Fruit fly (Drosophila melanogaster) whole organism, embryonic: ENCODE measurements around the gene Cip4.
A peak's percentile ranks its signal among the peaks of the same experiment; 100 is the strongest.

Experiments used
- CG12299 ChIP-seq: fragments of 200-800 bp; sonication (Bioruptor generic); optimal IDR thresholded peaks from 2 replicates; lab custom pipeline; 2018; ENCODE audit warnings: missing biosample characterization, mild to moderate bottlenecking, missing genetic modification characterization
- CG12769 ChIP-seq: fragments of 200-800 bp; sonication (Bioruptor generic); optimal IDR thresholded peaks from 2 replicates; lab custom pipeline; 2019; ENCODE audit warnings: missing biosample characterization, mild to moderate bottlenecking, missing genetic modification characterization, moderate library complexity
- CG12942 ChIP-seq: fragments of 200-800 bp; sonication (Bioruptor generic); optimal IDR thresholded peaks from 3 replicates; lab custom pipeline; 2016; ENCODE audit warnings: missing biosample characterization, missing genetic modification characterization
- CG13424 ChIP-seq: fragments of 200-800 bp; sonication (Bioruptor generic); optimal IDR thresholded peaks from 2 replicates; lab custom pipeline; 2019; ENCODE audit warnings: missing biosample characterization, mild to moderate bottlenecking, missing genetic modification characterization, moderate library complexity
- CG14050 ChIP-seq: fragments of 200-800 bp; sonication (Bioruptor generic); IDR thresholded peaks from 3 replicates; pipeline ENCODE4 v1.3.6; 2022; ENCODE audit warnings: missing biosample characterization, missing genetic modification characterization
- CG1792 ChIP-seq: fragments of 200-800 bp; sonication (Bioruptor generic); optimal IDR thresholded peaks from 2 replicates; lab custom pipeline; 2016; ENCODE audit warnings: missing biosample characterization, missing genetic modification characterization
- CG2129 ChIP-seq: fragments of 200-800 bp; sonication (Bioruptor generic); IDR thresholded peaks from 2 replicates; pipeline ENCODE4 v1.3.6; 2022; ENCODE audit warnings: missing biosample characterization, missing genetic modification characterization; ENCODE audit not compliant: partially characterized antibody
- CG31388 ChIP-seq: fragments of 200-800 bp; sonication (Bioruptor generic); optimal IDR thresholded peaks from 2 replicates; lab custom pipeline; 2016; ENCODE audit warnings: missing biosample characterization, missing genetic modification characterization
- CG3281 ChIP-seq: fragments of 200-800 bp; sonication (Bioruptor generic); optimal IDR thresholded peaks from 3 replicates; lab custom pipeline; 2017; ENCODE audit warnings: missing biosample characterization, mild to moderate bottlenecking, missing genetic modification characterization
- CG43689 ChIP-seq: fragments of 200-800 bp; sonication (Bioruptor generic); IDR thresholded peaks from 2 replicates; pipeline ENCODE4 v1.3.6; 2022; ENCODE audit warnings: missing biosample characterization, missing genetic modification characterization
- CG4854 ChIP-seq: fragments of 200-800 bp; sonication (Bioruptor generic); optimal IDR thresholded peaks from 2 replicates; lab custom pipeline; 2016; ENCODE audit warnings: missing biosample characterization, missing genetic modification characterization, inconsistent platforms
- CG6254 ChIP-seq: fragments of 200-800 bp; sonication (Bioruptor generic); optimal IDR thresholded peaks from 3 replicates; lab custom pipeline; 2017; ENCODE audit warnings: mild to moderate bottlenecking, missing biosample characterization, missing genetic modification reagents, missing genetic modification characterization
- CG6791 ChIP-seq: fragments of 200-800 bp; sonication (Bioruptor generic); IDR thresholded peaks from 3 replicates; pipeline ENCODE4 v1.3.6; 2022; ENCODE audit warnings: missing biosample characterization, missing genetic modification characterization; ENCODE audit not compliant: partially characterized antibody
- CG7271 ChIP-seq: fragments of 200-800 bp; sonication (Bioruptor generic); optimal IDR thresholded peaks from 2 replicates; lab custom pipeline; 2018; ENCODE audit warnings: missing biosample characterization, mild to moderate bottlenecking, missing genetic modification characterization, moderate library complexity
- CG7839 ChIP-seq: fragments of 200-800 bp; sonication (Bioruptor generic); optimal IDR thresholded peaks from 3 replicates; lab custom pipeline; 2018; ENCODE audit warnings: missing biosample characterization, mild to moderate bottlenecking, missing genetic modification characterization, moderate library complexity
- CG8765 ChIP-seq: fragments of 200-800 bp; sonication (Bioruptor generic); IDR thresholded peaks from 2 replicates; pipeline ENCODE4 v1.3.6; 2022; ENCODE audit warnings: missing biosample characterization, missing genetic modification characterization
- Camta ChIP-seq: fragments of 200-800 bp; sonication (Bioruptor generic); optimal IDR thresholded peaks from 2 replicates; lab custom pipeline; 2016; ENCODE audit warnings: missing biosample characterization, missing genetic modification characterization
- Dad ChIP-seq: fragments of 200-800 bp; sonication (Bioruptor generic); optimal IDR thresholded peaks from 3 replicates; lab custom pipeline; 2016; ENCODE audit warnings: missing biosample characterization, missing genetic modification characterization
- Dbx ChIP-seq: fragments of 200-800 bp; sonication (Bioruptor generic); IDR thresholded peaks from 3 replicates; pipeline ENCODE4 v1.3.6; 2022; ENCODE audit warnings: missing biosample characterization, missing genetic modification characterization
- ERR ChIP-seq: fragments of 200-800 bp; sonication (Bioruptor generic); optimal IDR thresholded peaks from 2 replicates; lab custom pipeline; 2016; ENCODE audit warnings: missing biosample characterization, missing genetic modification characterization
- Fer2 ChIP-seq: fragments of 200-800 bp; sonication (Bioruptor generic); optimal IDR thresholded peaks from 2 replicates; lab custom pipeline; 2018; ENCODE audit warnings: missing biosample characterization, mild to moderate bottlenecking, missing genetic modification characterization, moderate library complexity
- Hand ChIP-seq: fragments of 200-800 bp; sonication (Bioruptor generic); optimal IDR thresholded peaks from 2 replicates; lab custom pipeline; 2017; ENCODE audit warnings: mild to moderate bottlenecking, missing biosample characterization, missing genetic modification reagents, missing genetic modification characterization
- Hr78 ChIP-seq, 2 experiments: fragments of 200-800 bp in 1 of 2; fragments of >200 bp in 1 of 2; sonication (Bioruptor generic) in 1 of 2; optimal IDR thresholded peaks; 2 replicates each; lab custom pipeline; 2017 to 2019; ENCODE audit warnings: missing biosample characterization in 2 of 2, missing genetic modification characterization in 2 of 2, mild to moderate bottlenecking in 1 of 2, moderate library complexity in 1 of 2
- Mes4 ChIP-seq: fragments of 200-800 bp; sonication (Bioruptor generic); optimal IDR thresholded peaks from 2 replicates; lab custom pipeline; 2016; ENCODE audit warnings: missing biosample characterization, missing genetic modification characterization
- NFAT ChIP-seq: fragments of 200-800 bp; sonication (Bioruptor generic); IDR thresholded peaks from 2 replicates; pipeline ENCODE4 v1.3.6; 2022; ENCODE audit warnings: missing biosample characterization, missing genetic modification characterization
- Nf-YA ChIP-seq: fragments of 200-800 bp; sonication (Bioruptor generic); IDR thresholded peaks from 2 replicates; pipeline ENCODE4 v1.3.6; 2022; ENCODE audit warnings: missing biosample characterization, missing genetic modification characterization
- Oli ChIP-seq: fragments of 200-800 bp; sonication (Bioruptor generic); optimal IDR thresholded peaks from 2 replicates; lab custom pipeline; 2018; ENCODE audit warnings: missing biosample characterization, mild to moderate bottlenecking, missing genetic modification characterization, moderate library complexity
- Pdp1 ChIP-seq, 2 experiments: fragments of 200-800 bp; sonication (Bioruptor generic); optimal IDR thresholded peaks; 3 replicates each; lab custom pipeline; 2016; ENCODE audit warnings: missing biosample characterization in 2 of 2, missing genetic modification characterization in 2 of 2, mild to moderate bottlenecking in 1 of 2, moderate library complexity in 1 of 2
- Sry-β ChIP-seq: fragments of 200-800 bp; sonication (Bioruptor generic); optimal IDR thresholded peaks from 2 replicates; lab custom pipeline; 2018; ENCODE audit warnings: missing biosample characterization, mild to moderate bottlenecking, missing genetic modification characterization, moderate library complexity
- aop ChIP-seq: fragments of 200-800 bp; sonication (Bioruptor generic); IDR thresholded peaks from 2 replicates; pipeline ENCODE4 v1.3.6; 2022; ENCODE audit warnings: missing biosample characterization, missing genetic modification characterization
- btn ChIP-seq: fragments of 200-800 bp; sonication (Bioruptor generic); optimal IDR thresholded peaks from 2 replicates; lab custom pipeline; 2016; ENCODE audit warnings: missing biosample characterization, missing genetic modification characterization
- crp ChIP-seq, 2 experiments: fragments of 200-800 bp; sonication (Bioruptor generic); optimal IDR thresholded peaks; 2 replicates in 1 of 2; 3 replicates in 1 of 2; lab custom pipeline; 2017; ENCODE audit warnings: missing biosample characterization in 2 of 2, missing genetic modification characterization in 2 of 2, mild to moderate bottlenecking in 1 of 2, moderate library complexity in 1 of 2
- dpn ChIP-seq, 2 experiments: fragments of 200-800 bp; sonication (Bioruptor generic); optimal IDR thresholded peaks; 3 replicates each; lab custom pipeline; 2016; ENCODE audit warnings: missing biosample characterization in 2 of 2, missing genetic modification characterization in 2 of 2
- gcm2 ChIP-seq: fragments of 200-800 bp; sonication (Bioruptor generic); optimal IDR thresholded peaks from 2 replicates; lab custom pipeline; 2016; ENCODE audit warnings: missing biosample characterization, missing genetic modification characterization
- ham ChIP-seq: fragments of 200-800 bp; sonication (Bioruptor generic); IDR thresholded peaks from 2 replicates; pipeline ENCODE4 v1.3.6; 2022; ENCODE audit warnings: missing biosample characterization, missing genetic modification characterization
- her ChIP-seq: fragments of 200-800 bp; sonication (Bioruptor generic); optimal IDR thresholded peaks from 2 replicates; lab custom pipeline; 2016; ENCODE audit warnings: missing biosample characterization, missing genetic modification characterization
- insv ChIP-seq, 2 experiments: fragments of 200-800 bp; sonication (Bioruptor generic); optimal IDR thresholded peaks; 3 replicates each; lab custom pipeline; 2016 to 2018; ENCODE audit warnings: missing biosample characterization in 2 of 2, missing genetic modification characterization in 2 of 2
- lab ChIP-seq: fragments of 200-800 bp; sonication (Bioruptor generic); optimal IDR thresholded peaks from 3 replicates; lab custom pipeline; 2017; ENCODE audit warnings: missing biosample characterization, missing genetic modification characterization, mild to moderate bottlenecking, moderate library complexity, missing genetic modification reagents
- onecut ChIP-seq: fragments of 200-800 bp; sonication (Bioruptor generic); IDR thresholded peaks from 2 replicates; pipeline ENCODE4 v1.3.6; 2022; ENCODE audit warnings: missing biosample characterization, missing genetic modification characterization
- peb ChIP-seq: fragments of 200-800 bp; sonication (Bioruptor generic); IDR thresholded peaks from 2 replicates; pipeline ENCODE4 v1.3.6; 2022; ENCODE audit warnings: missing biosample characterization, missing genetic modification characterization
- pfk ChIP-seq: fragments of 200-800 bp; sonication (Bioruptor generic); optimal IDR thresholded peaks from 2 replicates; lab custom pipeline; 2018; ENCODE audit warnings: missing biosample characterization, mild to moderate bottlenecking, missing genetic modification characterization, moderate library complexity
- pros ChIP-seq: fragments of 200-800 bp; sonication (Bioruptor generic); optimal IDR thresholded peaks from 3 replicates; lab custom pipeline; 2019; ENCODE audit warnings: missing biosample characterization, mild to moderate bottlenecking, missing genetic modification characterization, moderate library complexity
- row ChIP-seq: fragments of 200-800 bp; sonication (Bioruptor generic); IDR thresholded peaks from 3 replicates; pipeline ENCODE4 v1.3.6; 2022; ENCODE audit warnings: missing biosample characterization, missing genetic modification characterization
- ssp ChIP-seq: fragments of 200-800 bp; sonication (Bioruptor generic); IDR thresholded peaks from 2 replicates; pipeline ENCODE4 v1.3.6; 2022; ENCODE audit warnings: missing biosample characterization, missing genetic modification characterization
- tll ChIP-seq, 2 experiments: fragments of 200-800 bp in 1 of 2; fragments of >200 bp in 1 of 2; sonication (Bioruptor generic) in 1 of 2; optimal IDR thresholded peaks; 2 replicates each; lab custom pipeline; 2017 to 2019; ENCODE audit warnings: missing biosample characterization in 2 of 2, missing genetic modification characterization in 2 of 2, mild to moderate bottlenecking in 1 of 2, moderate library complexity in 1 of 2
- toy ChIP-seq: fragments of 200-800 bp; sonication (Bioruptor generic); IDR thresholded peaks from 2 replicates; pipeline ENCODE4 v1.3.6; 2022; ENCODE audit warnings: missing biosample characterization, missing genetic modification characterization
- trem ChIP-seq: fragments of 200-800 bp; optimal IDR thresholded peaks from 3 replicates; lab custom pipeline; 2019; ENCODE audit warnings: missing biosample characterization, mild to moderate bottlenecking, missing genetic modification characterization, moderate library complexity
- vnd ChIP-seq: fragments of 200-800 bp; sonication (Bioruptor generic); IDR thresholded peaks from 3 replicates; pipeline ENCODE4 v1.3.6; 2022; ENCODE audit warnings: missing biosample characterization, missing genetic modification characterization; ENCODE audit not compliant: partially characterized antibody
- vvl ChIP-seq: fragments of 200-800 bp; sonication (Bioruptor generic); IDR thresholded peaks from 2 replicates; pipeline ENCODE4 v1.3.6; 2022; ENCODE audit warnings: missing biosample characterization, missing genetic modification characterization

Gene Cip4

DNA sequence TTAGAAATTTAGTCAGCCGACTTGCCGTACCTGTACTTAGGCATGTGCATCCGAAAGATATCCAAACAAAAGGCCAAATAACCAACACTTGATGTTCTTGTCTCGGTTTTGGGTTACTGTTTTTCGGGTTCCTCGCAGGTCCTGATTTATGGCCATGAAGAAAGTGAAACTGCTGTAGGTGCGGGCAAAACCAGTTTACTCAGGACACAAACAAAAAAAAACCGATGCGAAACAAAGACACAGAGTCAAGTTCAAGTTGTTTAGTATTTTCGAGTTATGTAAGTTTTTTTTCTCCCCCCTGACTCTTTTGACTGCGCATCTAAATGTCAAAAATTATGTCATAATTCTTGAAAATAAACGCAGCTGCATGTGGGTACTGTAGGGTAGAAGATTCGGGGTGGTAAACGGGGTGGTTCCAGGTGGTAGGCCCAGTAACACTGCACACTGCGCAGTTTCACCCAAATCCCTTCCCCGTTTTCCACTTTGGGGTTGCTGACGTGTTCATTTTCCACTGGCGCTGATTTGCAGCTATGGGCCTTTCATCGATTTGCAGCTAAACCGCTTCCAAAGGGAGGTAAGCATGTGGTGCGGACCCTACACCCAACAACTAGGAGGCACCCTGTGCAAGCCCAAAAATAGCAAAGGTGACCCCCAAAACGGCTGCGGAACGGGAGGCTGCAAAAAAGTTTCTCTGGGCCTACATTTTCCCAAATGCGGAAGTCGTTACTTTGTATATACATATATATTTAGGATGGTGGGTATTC is 45.4 kb upstream of the Cip4 start (continued):
- TF ChIP-seq ssp (GFP tag; lab: Robert Waterston, UW) (no peak), gcm2 (GFP tag; lab: Kevin White, UChicago) (no peak), CG6791 (GFP tag; lab: Robert Waterston, UW) (no peak), CG31388 (no peak), pros (GFP tag; lab: Kevin White, UChicago) (peak; percentile 48), Hr78 (GFP tag; optimal IDR thresholded peaks at IDR 0.05; lab: Kevin White, UChicago) (no peak), ERR (GFP tag; lab: Kevin White, UChicago) (peak; percentile 73), vnd (GFP tag; lab: Robert Waterston, UW) (no peak), insv (GFP tag; optimal IDR thresholded peaks at IDR 0.05; lab: Kevin White, UChicago) (no peak), CG43689 (no peak), CG8765 (GFP tag; lab: Robert Waterston, UW) (no peak), lab (GFP tag; lab: Kevin White, UChicago) (no peak), CG3281 (GFP tag; lab: Kevin White, UChicago) (no peak), row (GFP tag; lab: Robert Waterston, UW) (no peak), CG12769 (tag; lab: Kevin White, UChicago) (no peak), NFAT (0 out of 2 replicates have a peak, but pooled peaks have one; percentile 28), peb (no peak), Pdp1 (GFP tag; optimal IDR thresholded peaks at IDR 0.05; lab: Kevin White, UChicago) (peak in 1 of 2 experiments; percentile 74), trem (tag; lab: Kevin White, UChicago) (no peak), aop (GFP tag; lab: Robert Waterston, UW) (no peak), CG12942 (GFP tag; lab: Kevin White, UChicago) (no peak), Camta (GFP tag; lab: Kevin White, UChicago) (no peak), CG13424 (tag; lab: Kevin White, UChicago) (no peak), ham (GFP tag; lab: Robert Waterston, UW) (no peak), tll (GFP tag; optimal IDR thresholded peaks at IDR 0.05; lab: Kevin White, UChicago) (peak in 1 of 2 experiments; percentile 96), Fer2 (tag; lab: Kevin White, UChicago) (no peak), dpn (GFP tag; optimal IDR thresholded peaks at IDR 0.05; lab: Kevin White, UChicago) (no peak), btn (GFP tag; lab: Kevin White, UChicago) (no peak), Oli (no peak), CG12299 (no peak), Sry-β (GFP tag; lab: Kevin White, UChicago) (no peak), CG2129 (GFP tag; lab: Robert Waterston, UW) (no peak), Dbx (peak; percentile 26; the same call in 1 of the 3 replicates), vvl (GFP tag; lab: Robert Waterston, UW) (no peak), onecut (GFP tag; lab: Robert Waterston, UW) (peak; percentile 66), Mes4 (GFP tag; lab: Kevin White, UChicago) (no peak), her (no peak), Nf-YA (no peak), crp (GFP tag; optimal IDR thresholded peaks at IDR 0.05; lab: Kevin White, UChicago) (no peak), Hand (no peak), CG1792 (no peak), pfk (GFP tag; lab: Kevin White, UChicago) (no peak), CG7271 (tag; lab: Kevin White, UChicago) (no peak), CG6254 (GFP tag; lab: Kevin White, UChicago) (peak; percentile 70), toy (no peak), CG4854 (GFP tag; lab: Kevin White, UChicago) (no peak), CG7839 (tag; lab: Kevin White, UChicago) (no peak), CG14050 (GFP tag; lab: Robert Waterston, UW) (no peak), Dad (no peak)
